Worm (Caenorhabditis elegans): ENCODE measurements around the gene F46B6.9.

DNA sequence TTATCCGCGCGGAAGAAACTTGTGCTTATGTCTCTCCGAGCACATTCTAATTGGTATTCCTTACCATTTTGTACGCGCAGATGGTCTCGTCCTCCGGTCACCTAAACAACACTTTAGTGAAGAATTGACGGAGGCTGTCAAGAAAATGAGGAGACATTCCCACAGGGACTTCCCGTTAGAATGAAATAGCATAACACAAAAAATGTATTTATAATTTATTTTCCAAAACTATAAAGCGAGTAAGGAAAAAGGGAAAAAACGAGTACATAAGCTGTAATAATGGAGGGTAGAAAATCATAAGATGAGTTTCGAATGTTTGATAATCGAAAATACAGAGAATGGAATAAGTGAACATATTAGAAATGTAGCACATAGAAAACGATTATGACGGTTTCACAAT, 20.9 kb upstream of the F46B6.9 start, which contains the start of gene F46B6.12:
- no peak for TF ChIP-seq xnd-1 (tag; optimal IDR thresholded peaks at IDR 0.05)
- TF ChIP-seq cebp-1 (GFP tag; IDR thresholded peaks at IDR 0.05) = no peak
- TF ChIP-seq cebp-1 (tag; optimal IDR thresholded peaks at IDR 0.05) = no peak
- no peak for TF ChIP-seq efl-1 (GFP tag; optimal IDR thresholded peaks at IDR 0.05)
- no peak for TF ChIP-seq nfyb-1 (GFP tag; IDR thresholded peaks at IDR 0.05)
- no peak for TF ChIP-seq snpc-4 (GFP tag; optimal IDR thresholded peaks at IDR 0.05)
- TF ChIP-seq snpc-4 (tag; optimal IDR thresholded peaks at IDR 0.05) = no peak
- TF ChIP-seq lin-35 (GFP tag; optimal IDR thresholded peaks at IDR 0.05) = no peak
- TF ChIP-seq B0336.3 (GFP tag; IDR thresholded peaks at IDR 0.05) = no peak
- TF ChIP-seq attf-3 (GFP tag; conservative IDR thresholded peaks at IDR 0.05) = no peak
- TF ChIP-seq nhr-179 (tag; optimal IDR thresholded peaks at IDR 0.05) = no peak
- TF ChIP-seq Y95B8A.8 (GFP tag; IDR thresholded peaks at IDR 0.05) = no peak
- no peak for TF ChIP-seq rpc-1 (optimal IDR thresholded peaks at IDR 0.05)
- TF ChIP-seq rpc-1 (tag; optimal IDR thresholded peaks at IDR 0.05) = no peak
- no peak for TF ChIP-seq mel-28 (tag; optimal IDR thresholded peaks at IDR 0.05; ENCODE audit: borderline replicate concordance)
- TF ChIP-seq Y53G8AR.9 (GFP tag; conservative IDR thresholded peaks at IDR 0.05) = no peak
- no peak for TF ChIP-seq atf-7 (tag; optimal IDR thresholded peaks at IDR 0.05)

Data from whole organism, young adult.